Worm (Caenorhabditis elegans) whole organism, early embryonic: ENCODE data around the gene C05C12.1.

Experiments used
- B0310.2 ChIP-seq: sonication (generic microtip); optimal IDR thresholded peaks from 2 replicates; lab custom pipeline; 2016; ENCODE audit warnings: mild to moderate bottlenecking, missing genetic modification characterization, missing compliant biosample characterization
- F13C5.2 ChIP-seq: sonication (generic microtip); optimal IDR thresholded peaks from 2 replicates; lab custom pipeline; 2017; ENCODE audit warnings: mild to moderate bottlenecking, missing genetic modification characterization, inconsistent platforms, missing compliant biosample characterization
- ama-1 ChIP-seq: fragments of 150-350 bp; optimal IDR thresholded peaks from 2 replicates; lab custom pipeline; 2014
- hmbx-1 ChIP-seq: sonication (generic microtip); optimal IDR thresholded peaks from 2 replicates; lab custom pipeline; 2016; ENCODE audit warnings: mild to moderate bottlenecking, missing genetic modification characterization, missing compliant biosample characterization
- hnd-1 ChIP-seq: sonication (generic microtip); optimal IDR thresholded peaks from 2 replicates; lab custom pipeline; 2016; ENCODE audit warnings: missing genetic modification characterization, missing compliant biosample characterization
- pes-1 ChIP-seq: fragments of 200-800 bp; sonication (Bioruptor generic); IDR thresholded peaks from 2 replicates; pipeline ENCODE4 v1.3.6; 2022; ENCODE audit warnings: missing genetic modification reagents, missing genetic modification characterization, missing compliant biosample characterization

ce11 chrIV:11271262-11271661 is 17.5 kb downstream of the C05C12.1 start, which contains the start of gene nhr-7:
- TF ChIP-seq F13C5.2 (tag; lab: Kevin White, UChicago): no peak
- TF ChIP-seq hnd-1 (tag; lab: Kevin White, UChicago): no peak
- TF ChIP-seq ama-1 (lab: Kevin White, UChicago): no peak
- TF ChIP-seq pes-1 (GFP tag; lab: Robert Waterston, UW): no peak
- no peak for TF ChIP-seq hmbx-1 (tag; lab: Kevin White, UChicago)
- no peak for TF ChIP-seq B0310.2 (tag; lab: Kevin White, UChicago)
